Worm (Caenorhabditis elegans) whole organism, L4/young adult: Measurements from ENCODE around the gene prk-2.

Source experiments
- W03F9.2 ChIP-seq: fragments of 150-350 bp; optimal IDR thresholded peaks from 2 replicates; lab custom pipeline; 2014; ENCODE audit warnings: missing biosample characterization, missing genetic modification characterization
- him-1 ChIP-seq: sonication (generic microtip); optimal IDR thresholded peaks from 2 replicates; lab custom pipeline; 2016; ENCODE audit warnings: missing genotype, missing genetic modification reagents, missing genetic modification characterization, missing compliant biosample characterization

DNA sequence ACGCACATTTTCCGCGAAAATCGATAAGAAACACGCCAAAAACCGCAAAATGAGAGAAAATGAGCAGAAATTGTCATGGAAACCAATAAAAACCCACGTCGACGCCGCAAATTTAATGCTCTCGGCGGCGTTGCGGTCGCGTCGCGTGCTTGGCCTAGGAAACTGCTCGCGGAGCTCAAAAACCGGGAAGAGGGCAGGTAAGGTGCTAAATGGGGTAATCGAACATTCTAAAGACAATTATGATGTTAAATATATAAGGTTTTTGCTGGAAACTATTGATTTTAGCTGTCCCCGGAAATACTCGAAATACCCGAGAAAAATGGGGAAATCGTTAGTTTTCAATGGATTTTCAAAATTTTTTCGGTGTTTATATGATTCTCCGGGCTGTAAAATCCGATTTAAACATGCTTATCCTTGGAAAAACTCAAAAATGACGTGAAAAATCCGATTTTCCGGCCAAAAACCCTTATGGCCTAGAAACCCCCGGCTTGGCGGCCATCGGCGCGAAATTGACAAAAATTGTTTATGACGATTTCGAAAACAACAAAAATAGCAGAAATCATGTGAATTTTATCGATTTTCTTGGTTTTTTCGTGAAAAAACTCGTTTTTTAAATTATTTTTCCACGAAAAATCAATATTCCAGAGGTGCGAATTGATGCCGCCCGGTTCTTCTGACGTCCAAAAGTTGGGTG lies 47.5 kb downstream of the prk-2 start, which contains the start of gene phf-15:
- TF ChIP-seq him-1 (tag; lab: Kevin White, UChicago) (no peak), W03F9.2 (no peak)
